Worm (Caenorhabditis elegans): ENCODE results near the gene mks-2.

mks-2 gene

ce11 chrII:6219346-6219745 is at the start of gene mks-2:
Gene mks-2, minus strand, starts transcription at chrII:6219446.
- TF ChIP-seq dao-5 (tag; optimal IDR thresholded peaks at IDR 0.05): no peak

- no peak for TF ChIP-seq him-1 (tag; optimal IDR thresholded peaks at IDR 0.05)
- TF ChIP-seq W03F9.2 (tag; optimal IDR thresholded peaks at IDR 0.05): no peak
- no peak for TF ChIP-seq dao-5 (tag; optimal IDR thresholded peaks at IDR 0.05)
These were observed 48.7 kb upstream of the mks-2 start, which contains the start of gene F13H8.8 for ce11 chrII:6267983-6268382. Gene F13H8.8, minus strand, starts transcription at chrII:6268083.

ce11 chrII:6263685-6264084 is 44.4 kb upstream of the mks-2 start, which contains the start of gene F13H8.3:
Gene F13H8.3, plus strand, starts transcription at chrII:6263985.
- no peak for TF ChIP-seq dao-5 (tag; optimal IDR thresholded peaks at IDR 0.05)
- no peak for TF ChIP-seq him-1 (tag; optimal IDR thresholded peaks at IDR 0.05)
- no peak for TF ChIP-seq W03F9.2 (tag; optimal IDR thresholded peaks at IDR 0.05)

- TF ChIP-seq W03F9.2 (tag; optimal IDR thresholded peaks at IDR 0.05): no peak
- TF ChIP-seq him-1 (tag; optimal IDR thresholded peaks at IDR 0.05): no peak
- TF ChIP-seq dao-5 (tag; optimal IDR thresholded peaks at IDR 0.05): no peak
These were observed 43.0 kb upstream of the mks-2 start, which contains the start of gene F13H8.12 for ce11 chrII:6262222-6262621. Gene F13H8.12, plus strand, starts transcription at chrII:6262522.

- TF ChIP-seq him-1 (tag; optimal IDR thresholded peaks at IDR 0.05): no peak
- no peak for TF ChIP-seq W03F9.2 (tag; optimal IDR thresholded peaks at IDR 0.05)
- TF ChIP-seq dao-5 (tag; optimal IDR thresholded peaks at IDR 0.05): no peak
These were observed 41.4 kb upstream of the mks-2 start, which contains the start of gene nmgp-1 for ce11 chrII:6260684-6261083. Gene nmgp-1, plus strand, starts transcription at chrII:6260857.

- TF ChIP-seq him-1 (tag; optimal IDR thresholded peaks at IDR 0.05): no peak
- no peak for TF ChIP-seq dao-5 (tag; optimal IDR thresholded peaks at IDR 0.05)
- TF ChIP-seq W03F9.2 (tag; optimal IDR thresholded peaks at IDR 0.05): no peak
These were observed 40.6 kb upstream of the mks-2 start, which contains the start of gene F13H8.11 for ce11 chrII:6259867-6260266. Gene F13H8.11, minus strand, starts transcription at chrII:6260021.

- TF ChIP-seq him-1 (tag; optimal IDR thresholded peaks at IDR 0.05) (no peak), W03F9.2 (tag; optimal IDR thresholded peaks at IDR 0.05) (no peak), dao-5 (tag; optimal IDR thresholded peaks at IDR 0.05) (no peak)
These were observed 38.1 kb upstream of the mks-2 start for ce11 chrII:6257220-6257877.

- TF ChIP-seq W03F9.2 (tag; optimal IDR thresholded peaks at IDR 0.05) (no peak), dao-5 (tag; optimal IDR thresholded peaks at IDR 0.05) (no peak), him-1 (tag; optimal IDR thresholded peaks at IDR 0.05) (no peak)
These were observed 36.8 kb upstream of the mks-2 start, which contains the start of gene F13H8.5 for ce11 chrII:6256024-6256423. Gene F13H8.5, minus strand, starts transcription at chrII:6256124.

ce11 chrII:6252707-6253106 is 33.5 kb upstream of the mks-2 start:
- no peak for TF ChIP-seq dao-5 (tag; optimal IDR thresholded peaks at IDR 0.05)
- TF ChIP-seq W03F9.2 (tag; optimal IDR thresholded peaks at IDR 0.05): no peak
- no peak for TF ChIP-seq him-1 (tag; optimal IDR thresholded peaks at IDR 0.05)

ce11 chrII:6250782-6251461 is 31.7 kb upstream of the mks-2 start, which contains the start of gene phb-2:
Gene phb-2, plus strand, starts transcription at chrII:6251411.
- TF ChIP-seq dao-5 (tag; optimal IDR thresholded peaks at IDR 0.05) (no peak), him-1 (tag; optimal IDR thresholded peaks at IDR 0.05) (no peak), W03F9.2 (tag; optimal IDR thresholded peaks at IDR 0.05) (peak; percentile 75)

- TF ChIP-seq dao-5 (tag; optimal IDR thresholded peaks at IDR 0.05) (peak; percentile 23), W03F9.2 (tag; optimal IDR thresholded peaks at IDR 0.05) (no peak), him-1 (tag; optimal IDR thresholded peaks at IDR 0.05) (no peak)
These were observed 29.3 kb upstream of the mks-2 start for ce11 chrII:6248503-6248902.

ce11 chrII:6248029-6248428 is 28.8 kb upstream of the mks-2 start:
- TF ChIP-seq him-1 (tag; optimal IDR thresholded peaks at IDR 0.05): no peak
- no peak for TF ChIP-seq dao-5 (tag; optimal IDR thresholded peaks at IDR 0.05)
- no peak for TF ChIP-seq W03F9.2 (tag; optimal IDR thresholded peaks at IDR 0.05)

- TF ChIP-seq W03F9.2 (tag; optimal IDR thresholded peaks at IDR 0.05) (no peak), him-1 (tag; optimal IDR thresholded peaks at IDR 0.05) (no peak), dao-5 (tag; optimal IDR thresholded peaks at IDR 0.05) (no peak)
These were observed 27.8 kb upstream of the mks-2 start, which contains the start of gene T24H7.2 for ce11 chrII:6247011-6247410. Gene T24H7.2, plus strand, starts transcription at chrII:6247311.

- TF ChIP-seq dao-5 (tag; optimal IDR thresholded peaks at IDR 0.05): no peak
- no peak for TF ChIP-seq W03F9.2 (tag; optimal IDR thresholded peaks at IDR 0.05)
- no peak for TF ChIP-seq him-1 (tag; optimal IDR thresholded peaks at IDR 0.05)
These were observed 26.8 kb upstream of the mks-2 start, which contains the start of gene lelo-1 for ce11 chrII:6246054-6246453. Gene lelo-1, plus strand, starts transcription at chrII:6246354.

All from whole organism, L4/young adult.